Worm (Caenorhabditis elegans) whole organism, L1 larva: ENCODE measurements around the gene srm-4.

Source experiments
- C34B4.2 ChIP-seq: sonication (generic microtip); optimal IDR thresholded peaks from 2 replicates; lab custom pipeline; 2017; ENCODE audit warnings: mild to moderate bottlenecking, missing genetic modification characterization, missing compliant biosample characterization
- aly-2 ChIP-seq: fragments of 150-350 bp; optimal IDR thresholded peaks from 2 replicates; lab custom pipeline; 2014; ENCODE audit warnings: missing biosample characterization, missing genetic modification characterization
- ceh-63 ChIP-seq: fragments of 200-800 bp; sonication (Bioruptor generic); optimal IDR thresholded peaks from 2 replicates; lab custom pipeline; 2018; ENCODE audit warnings: mild to moderate bottlenecking, missing genetic modification characterization, missing compliant biosample characterization
- ceh-8 ChIP-seq: fragments of 200-800 bp; sonication (Bioruptor generic); optimal IDR thresholded peaks from 2 replicates; lab custom pipeline; 2018; ENCODE audit warnings: mild to moderate bottlenecking, missing genetic modification characterization, moderate library complexity, missing compliant biosample characterization
- ceh-82 ChIP-seq, 3 experiments: fragments of 150-350 bp in 1 of 3; sonication (generic microtip) in 2 of 3; optimal IDR thresholded peaks; 2 replicates each; lab custom pipeline; 2014 to 2017; ENCODE audit warnings: missing biosample characterization in 3 of 3, missing genetic modification characterization in 3 of 3
- ceh-90 ChIP-seq: sonication (generic microtip); optimal IDR thresholded peaks from 2 replicates; lab custom pipeline; 2016; ENCODE audit warnings: missing genetic modification characterization, missing compliant biosample characterization
- dpl-1 ChIP-seq, 3 experiments: fragments of 150-350 bp in 2 of 3; sonication (generic microtip) in 1 of 3; optimal IDR thresholded peaks; 2 replicates each; lab custom pipeline; 2014 to 2017; ENCODE audit warnings: missing biosample characterization in 3 of 3, missing genetic modification characterization in 3 of 3, missing genetic modification reagents in 3 of 3
- efl-1 ChIP-seq, 4 experiments: fragments of 150-350 bp; optimal IDR thresholded peaks in 3 of 4; peaks in 1 of 4; 1 replicate in 1 of 4; 2 replicates in 3 of 4; lab custom pipeline; 2014; ENCODE audit warnings: missing biosample characterization in 2 of 4, missing genetic modification characterization in 2 of 4, missing genetic modification reagents in 2 of 4
- efl-3 ChIP-seq: fragments of 200-800 bp; sonication (Bioruptor generic); optimal IDR thresholded peaks from 2 replicates; lab custom pipeline; 2018; ENCODE audit warnings: mild to moderate bottlenecking, missing genetic modification characterization, missing compliant biosample characterization
- ets-5 ChIP-seq: fragments of 200-800 bp; sonication (Bioruptor generic); IDR thresholded peaks from 2 replicates; pipeline ENCODE4 v1.3.6; 2022; ENCODE audit warnings: missing genetic modification characterization, missing compliant biosample characterization
- fkh-8 ChIP-seq: sonication (generic microtip); optimal IDR thresholded peaks from 2 replicates; lab custom pipeline; 2016; ENCODE audit warnings: mild to moderate bottlenecking, missing genetic modification characterization, missing compliant biosample characterization
- irx-1 ChIP-seq: sonication (generic microtip); optimal IDR thresholded peaks from 2 replicates; lab custom pipeline; 2016; ENCODE audit warnings: missing genetic modification characterization, missing compliant biosample characterization
- lin-14 ChIP-seq: fragments of 200-800 bp; sonication (Bioruptor generic); optimal IDR thresholded peaks from 2 replicates; lab custom pipeline; 2018; ENCODE audit warnings: mild to moderate bottlenecking, missing genetic modification characterization, moderate library complexity, missing compliant biosample characterization
- lin-15B ChIP-seq: fragments of 150-350 bp; sonication (generic microtip); optimal IDR thresholded peaks from 3 replicates; lab custom pipeline; 2014; ENCODE audit warnings: missing biosample characterization, missing genetic modification characterization
- lsy-2 ChIP-seq, 2 experiments: fragments of 150-350 bp; optimal IDR thresholded peaks; 2 replicates each; lab custom pipeline; 2014; ENCODE audit warnings: missing biosample characterization in 2 of 2, missing genetic modification characterization in 2 of 2
- nhr-12 ChIP-seq: sonication (generic microtip); optimal IDR thresholded peaks from 2 replicates; lab custom pipeline; 2017; ENCODE audit warnings: missing biosample characterization, missing genetic modification characterization
- nhr-20 ChIP-seq: sonication (generic microtip); optimal IDR thresholded peaks from 2 replicates; lab custom pipeline; 2016; ENCODE audit warnings: mild to moderate bottlenecking, missing genetic modification characterization, missing compliant biosample characterization
- nhr-237 ChIP-seq: fragments of 150-350 bp; optimal IDR thresholded peaks from 2 replicates; lab custom pipeline; 2014; ENCODE audit warnings: missing biosample characterization, missing genetic modification characterization
- nhr-28 ChIP-seq: fragments of 150-350 bp; optimal IDR thresholded peaks from 2 replicates; lab custom pipeline; 2014; ENCODE audit warnings: missing biosample characterization, missing genetic modification characterization
- nhr-71 ChIP-seq: sonication (generic microtip); optimal IDR thresholded peaks from 2 replicates; lab custom pipeline; 2016; ENCODE audit warnings: mild to moderate bottlenecking, missing genetic modification characterization, moderate library complexity, missing compliant biosample characterization
- nhr-85 ChIP-seq: sonication (generic microtip); peaks from one replicate; lab custom pipeline; 2016; ENCODE audit warnings: missing genetic modification characterization, inconsistent platforms, missing compliant biosample characterization
- nhr-90 ChIP-seq: sonication (generic microtip); optimal IDR thresholded peaks from 2 replicates; lab custom pipeline; 2016; ENCODE audit warnings: mild to moderate bottlenecking, missing genetic modification characterization, missing compliant biosample characterization; ENCODE audit not compliant: poor library complexity
- pax-3 ChIP-seq: fragments of 200-800 bp; sonication (Bioruptor generic); optimal IDR thresholded peaks from 2 replicates; lab custom pipeline; 2018; ENCODE audit warnings: mild to moderate bottlenecking, missing genetic modification characterization, moderate library complexity, missing compliant biosample characterization
- pqm-1 ChIP-seq: sonication (generic microtip); optimal IDR thresholded peaks from 3 replicates; lab custom pipeline; 2017; ENCODE audit warnings: missing biosample characterization, missing genetic modification characterization
- rnt-1 ChIP-seq: sonication (generic microtip); optimal IDR thresholded peaks from 2 replicates; lab custom pipeline; 2016; ENCODE audit warnings: mild to moderate bottlenecking, missing genetic modification characterization, moderate library complexity, missing compliant biosample characterization
- skn-1 ChIP-seq: fragments of 150-350 bp; optimal IDR thresholded peaks from 2 replicates; lab custom pipeline; 2014; ENCODE audit warnings: missing biosample characterization, missing genetic modification characterization
- snpc-4 ChIP-seq: fragments of 150-350 bp; optimal IDR thresholded peaks from 2 replicates; lab custom pipeline; 2014; ENCODE audit warnings: missing biosample characterization, missing genetic modification characterization
- xbp-1 ChIP-seq: sonication (generic microtip); optimal IDR thresholded peaks from 2 replicates; lab custom pipeline; 2016; ENCODE audit warnings: missing genetic modification characterization, missing compliant biosample characterization
- zag-1 ChIP-seq: fragments of 150-350 bp; optimal IDR thresholded peaks from 2 replicates; lab custom pipeline; 2014; ENCODE audit warnings: missing biosample characterization, missing genetic modification characterization
- zip-4 ChIP-seq: fragments of 200-800 bp; sonication (Bioruptor generic); optimal IDR thresholded peaks from 2 replicates; lab custom pipeline; 2018; ENCODE audit warnings: mild to moderate bottlenecking, missing genetic modification characterization, moderate library complexity, missing compliant biosample characterization
- ztf-11 ChIP-seq, 2 experiments: sonication (generic microtip); optimal IDR thresholded peaks; 2 replicates each; lab custom pipeline; 2016 to 2017; ENCODE audit warnings: missing genetic modification characterization in 2 of 2, missing biosample characterization in 1 of 2, missing compliant biosample characterization in 1 of 2
- ztf-4 ChIP-seq: fragments of 150-350 bp; optimal IDR thresholded peaks from 2 replicates; lab custom pipeline; 2014; ENCODE audit warnings: missing biosample characterization, missing genetic modification characterization

The srm-4 gene

ce11 chrV:14314236-14314635 lies 19.0 kb upstream of the srm-4 start, which contains the start of gene F47B8.1:
F47B8.1 (minus strand) TSS chrV:14314336.
- TF ChIP-seq aly-2 (tag; lab: Kevin White, UChicago) = no peak
- no peak for TF ChIP-seq ceh-63
- TF ChIP-seq nhr-71 (tag; lab: Kevin White, UChicago) = no peak
- peak; percentile 16 for TF ChIP-seq nhr-85 (tag; lab: Kevin White, UChicago)

ce11 chrV:14316525-14316924 lies 16.7 kb upstream of the srm-4 start, which contains the start of gene F47B8.2:
F47B8.2 (minus strand) TSS chrV:14316625.
- TF ChIP-seq ets-5 (GFP tag; lab: Robert Waterston, UW) (no peak), C34B4.2 (tag; lab: Kevin White, UChicago) (no peak), nhr-12 (tag; lab: Kevin White, UChicago) (no peak), nhr-237 (no peak), zag-1 (no peak), lin-15B (tag; lab: Kevin White, UChicago) (no peak), efl-1 (optimal IDR thresholded peaks at IDR 0.05; lab: Kevin White, UChicago) (no peak), efl-1 (GFP tag; optimal IDR thresholded peaks at IDR 0.05 in 1 of 2; lab: Kevin White, UChicago) (no peak), xbp-1 (tag; lab: Kevin White, UChicago) (no peak), ztf-11 (tag; optimal IDR thresholded peaks at IDR 0.05; lab: Kevin White, UChicago) (no peak), fkh-8 (no peak), rnt-1 (tag; lab: Kevin White, UChicago) (no peak), snpc-4 (no peak), nhr-20 (tag; lab: Kevin White, UChicago) (no peak), ceh-82 (tag; optimal IDR thresholded peaks at IDR 0.05; lab: Kevin White, UChicago) (no peak), dpl-1 (GFP tag; optimal IDR thresholded peaks at IDR 0.05; lab: Kevin White, UChicago) (no peak)

ce11 chrV:14317204-14317603 lies 16.0 kb upstream of the srm-4 start:
- TF ChIP-seq xbp-1 (tag; lab: Kevin White, UChicago) (no peak), lin-14 (peak; percentile 62), lsy-2 (tag; optimal IDR thresholded peaks at IDR 0.05; lab: Kevin White, UChicago) (peak in 1 of 2 experiments; percentile 23), skn-1 (tag; lab: Kevin White, UChicago) (no peak), ztf-4 (tag; lab: Kevin White, UChicago) (no peak), efl-1 (optimal IDR thresholded peaks at IDR 0.05; lab: Kevin White, UChicago) (no peak), efl-1 (GFP tag; optimal IDR thresholded peaks at IDR 0.05 in 1 of 2; lab: Kevin White, UChicago) (peak in 1 of 2 experiments; percentile 2)

ce11 chrV:14317621-14318020 lies 15.6 kb upstream of the srm-4 start:
- TF ChIP-seq ceh-90 (tag; lab: Kevin White, UChicago) (peak; percentile 3), irx-1 (no peak), fkh-8 (peak; percentile 66), pax-3 (tag; lab: Kevin White, UChicago) (peak; percentile 54)

- TF ChIP-seq ceh-82 (tag; optimal IDR thresholded peaks at IDR 0.05; lab: Kevin White, UChicago) = no peak
- TF ChIP-seq ceh-8 (GFP tag; lab: Kevin White, UChicago) = peak; percentile 40
These were observed 14.0 kb upstream of the srm-4 start, which contains the start of gene F47B8.13 for ce11 chrV:14319101-14319781. F47B8.13 (minus strand) TSS chrV:14319731.

- TF ChIP-seq zip-4 (GFP tag; lab: Kevin White, UChicago) = no peak
- no peak for TF ChIP-seq nhr-71 (tag; lab: Kevin White, UChicago)
- TF ChIP-seq efl-3 (GFP tag; lab: Kevin White, UChicago) = no peak
- TF ChIP-seq nhr-28 (tag; lab: Kevin White, UChicago) = no peak
- TF ChIP-seq pqm-1 = no peak
- TF ChIP-seq pax-3 (tag; lab: Kevin White, UChicago) = no peak
- no peak for TF ChIP-seq rnt-1 (tag; lab: Kevin White, UChicago)
- no peak for TF ChIP-seq nhr-90 (tag; lab: Kevin White, UChicago)
These were observed 13.0 kb upstream of the srm-4 start, which contains the start of gene F47B8.14 for ce11 chrV:14320246-14320645. F47B8.14 (plus strand) TSS chrV:14320546.
